Fruit fly (Drosophila melanogaster) whole organism, adult: ENCODE results near the gene CG14839.

Source experiments
- CG11617 ChIP-seq: fragments of 200-800 bp; sonication (Bioruptor generic); optimal IDR thresholded peaks from 2 replicates; lab custom pipeline; 2017; ENCODE audit warnings: mild to moderate bottlenecking, missing biosample characterization, missing genetic modification reagents, missing genetic modification characterization
- CG12768 ChIP-seq: fragments of 200-800 bp; sonication (Bioruptor generic); optimal IDR thresholded peaks from 2 replicates; lab custom pipeline; 2017; ENCODE audit warnings: missing biosample characterization, missing genetic modification characterization, mild to moderate bottlenecking, moderate library complexity, missing genetic modification reagents
- CG14711 ChIP-seq: fragments of 200-800 bp; sonication (Bioruptor generic); optimal IDR thresholded peaks from 2 replicates; lab custom pipeline; 2018; ENCODE audit warnings: missing biosample characterization, mild to moderate bottlenecking, missing genetic modification characterization, moderate library complexity
- CG1620 ChIP-seq: fragments of 200-800 bp; sonication (Bioruptor generic); optimal IDR thresholded peaks from 2 replicates; lab custom pipeline; 2016; ENCODE audit warnings: missing biosample characterization, missing genetic modification characterization
- CG33017 ChIP-seq: fragments of 200-800 bp; sonication (Bioruptor generic); optimal IDR thresholded peaks from 2 replicates; lab custom pipeline; 2018; ENCODE audit warnings: missing biosample characterization, mild to moderate bottlenecking, missing genetic modification characterization, moderate library complexity
- CG5204 ChIP-seq: fragments of 200-800 bp; sonication (Bioruptor generic); optimal IDR thresholded peaks from 2 replicates; lab custom pipeline; 2016; ENCODE audit warnings: missing biosample characterization, missing genetic modification characterization
- CG7045 ChIP-seq: fragments of 200-800 bp; sonication (Bioruptor generic); optimal IDR thresholded peaks from 2 replicates; lab custom pipeline; 2017; ENCODE audit warnings: missing biosample characterization, mild to moderate bottlenecking, missing genetic modification characterization
- CG7101 ChIP-seq: fragments of 200-800 bp; sonication (Bioruptor generic); optimal IDR thresholded peaks from 2 replicates; lab custom pipeline; 2018; ENCODE audit warnings: missing biosample characterization, mild to moderate bottlenecking, missing genetic modification characterization, moderate library complexity
- Clk ChIP-seq: fragments of 200-800 bp; sonication (Bioruptor generic); optimal IDR thresholded peaks from 2 replicates; lab custom pipeline; 2017; ENCODE audit warnings: missing biosample characterization, missing genetic modification characterization
- Crg-1 ChIP-seq: fragments of 200-800 bp; sonication (Bioruptor generic); optimal IDR thresholded peaks from 2 replicates; lab custom pipeline; 2016; ENCODE audit warnings: missing biosample characterization, missing genetic modification characterization
- Hr96 ChIP-seq: fragments of 200-800 bp; sonication (Bioruptor generic); optimal IDR thresholded peaks from 2 replicates; lab custom pipeline; 2016; ENCODE audit warnings: missing biosample characterization, missing genetic modification characterization
- Mnt ChIP-seq: fragments of 200-800 bp; sonication (Bioruptor generic); optimal IDR thresholded peaks from 2 replicates; lab custom pipeline; 2016; ENCODE audit warnings: missing biosample characterization, mild to moderate bottlenecking, missing genetic modification characterization
- bab1 ChIP-seq: fragments of 200-800 bp; sonication (Bioruptor generic); optimal IDR thresholded peaks from 3 replicates; lab custom pipeline; 2019; ENCODE audit warnings: missing biosample characterization, mild to moderate bottlenecking, missing genetic modification characterization, moderate library complexity
- cic ChIP-seq: fragments of 200-800 bp; sonication (Bioruptor generic); optimal IDR thresholded peaks from 2 replicates; lab custom pipeline; 2017; ENCODE audit warnings: missing biosample characterization, mild to moderate bottlenecking, missing genetic modification characterization, moderate library complexity
- cnc ChIP-seq, 2 experiments: fragments of >200 bp; optimal IDR thresholded peaks; 2 replicates each; lab custom pipeline; 2017
- kay ChIP-seq: fragments of 200-800 bp; sonication (Bioruptor generic); peaks from one replicate; lab custom pipeline; 2016; ENCODE audit warnings: missing biosample characterization, missing genetic modification characterization, borderline replicate concordance
- ovo ChIP-seq: fragments of 200-800 bp; sonication (Bioruptor generic); optimal IDR thresholded peaks from 2 replicates; lab custom pipeline; 2016; ENCODE audit warnings: missing biosample characterization, missing genetic modification characterization
- pad ChIP-seq: fragments of 200-800 bp; sonication (Bioruptor generic); optimal IDR thresholded peaks from 3 replicates; lab custom pipeline; 2017; ENCODE audit warnings: missing biosample characterization, missing genetic modification characterization, mild to moderate bottlenecking, moderate library complexity, missing genetic modification reagents
- tj ChIP-seq: fragments of 200-800 bp; sonication (Bioruptor generic); optimal IDR thresholded peaks from 3 replicates; lab custom pipeline; 2017; ENCODE audit warnings: missing biosample characterization, mild to moderate bottlenecking, missing genetic modification characterization, moderate library complexity
- toe ChIP-seq: fragments of 200-800 bp; sonication (Bioruptor generic); optimal IDR thresholded peaks from 2 replicates; lab custom pipeline; 2016; ENCODE audit warnings: missing biosample characterization, missing genetic modification characterization

CG14839 gene

dm6 chr3R:14262087-14262486, at the start of gene CG14839, which contains the start of gene CG14841:
Gene CG14839 (plus strand): TSS chr3R:14262387.
Gene CG14841 (minus strand): TSS chr3R:14262418.
- TF ChIP-seq Mnt = no peak
- no peak for TF ChIP-seq cnc (optimal IDR thresholded peaks at IDR 0.05; lab: Kevin White, UChicago)
- TF ChIP-seq Crg-1 (GFP tag; lab: Kevin White, UChicago) = no peak
- no peak for TF ChIP-seq CG7045 (GFP tag; lab: Kevin White, UChicago)
- no peak for TF ChIP-seq CG14711 (tag; lab: Kevin White, UChicago)
- no peak for TF ChIP-seq kay
- TF ChIP-seq CG5204 (GFP tag; lab: Kevin White, UChicago) = no peak
- no peak for TF ChIP-seq CG33017 (tag; lab: Kevin White, UChicago)
- TF ChIP-seq toe (GFP tag; lab: Kevin White, UChicago) = no peak
- TF ChIP-seq pad (GFP tag; lab: Kevin White, UChicago) = no peak
- no peak for TF ChIP-seq CG7101
- no peak for TF ChIP-seq bab1 (GFP tag; lab: Kevin White, UChicago)
- no peak for TF ChIP-seq cic
- TF ChIP-seq ovo (GFP tag; lab: Kevin White, UChicago) = no peak
- no peak for TF ChIP-seq Clk (GFP tag; lab: Kevin White, UChicago)
- no peak for TF ChIP-seq tj (GFP tag; lab: Kevin White, UChicago)
- no peak for TF ChIP-seq CG12768
- TF ChIP-seq Hr96 = no peak
- TF ChIP-seq CG11617 = no peak
- TF ChIP-seq CG1620 (GFP tag; lab: Kevin White, UChicago) = no peak

dm6 chr3R:14214776-14215175, 47.4 kb upstream of the CG14839 start, which contains the start of gene Dop1R1:
Gene Dop1R1 (minus strand): TSS chr3R:14214810.
- TF ChIP-seq CG7045 (GFP tag; lab: Kevin White, UChicago) (no peak), CG7101 (no peak), kay (no peak), bab1 (GFP tag; lab: Kevin White, UChicago) (no peak), ovo (GFP tag; lab: Kevin White, UChicago) (no peak), cic (no peak)

- TF ChIP-seq CG12768 (peak; percentile 52), CG5204 (GFP tag; lab: Kevin White, UChicago) (peak; percentile 46), Clk (GFP tag; lab: Kevin White, UChicago) (no peak), Mnt (no peak), toe (GFP tag; lab: Kevin White, UChicago) (no peak), CG14711 (tag; lab: Kevin White, UChicago) (peak; percentile 64), CG33017 (tag; lab: Kevin White, UChicago) (peak; percentile 62), pad (GFP tag; lab: Kevin White, UChicago) (peak; percentile 14), bab1 (GFP tag; lab: Kevin White, UChicago) (no peak), cic (peak; percentile 63), kay (peak; percentile 71), CG11617 (no peak), CG7101 (peak; percentile 54), tj (GFP tag; lab: Kevin White, UChicago) (peak; percentile 8), cnc (optimal IDR thresholded peaks at IDR 0.05; lab: Kevin White, UChicago) (no peak), Crg-1 (GFP tag; lab: Kevin White, UChicago) (no peak), CG7045 (GFP tag; lab: Kevin White, UChicago) (peak; percentile 44)
Observed at dm6 chr3R:14217839-14218238, 44.3 kb upstream of the CG14839 start, which contains the start of gene CG9649. Gene CG9649 (minus strand): TSS chr3R:14217882.

- no peak for TF ChIP-seq CG11617
- no peak for TF ChIP-seq CG12768
- peak; percentile 36 for TF ChIP-seq cic
- peak; percentile 2 for TF ChIP-seq Mnt
- no peak for TF ChIP-seq Hr96
- TF ChIP-seq Clk (GFP tag; lab: Kevin White, UChicago) = no peak
- no peak for TF ChIP-seq bab1 (GFP tag; lab: Kevin White, UChicago)
- TF ChIP-seq CG1620 (GFP tag; lab: Kevin White, UChicago) = no peak
- TF ChIP-seq CG7101 = no peak
- no peak for TF ChIP-seq kay
Observed at dm6 chr3R:14220105-14220504, 42.1 kb upstream of the CG14839 start, which contains the start of gene CG31326. Gene CG31326 (minus strand): TSS chr3R:14220205.

- TF ChIP-seq kay = peak; percentile 24
- no peak for TF ChIP-seq CG12768
Observed at dm6 chr3R:14221484-14221883, 40.7 kb upstream of the CG14839 start, which contains the start of gene CG33109. Gene CG33109 (minus strand): TSS chr3R:14221584.

dm6 chr3R:14224105-14224574, 38.0 kb upstream of the CG14839 start, which contains the start of gene Sp212:
Gene Sp212 (minus strand): TSS chr3R:14224155.
- no peak for TF ChIP-seq CG7101
- TF ChIP-seq CG14711 (tag; lab: Kevin White, UChicago) = peak; percentile 34
- peak; percentile 22 for TF ChIP-seq CG33017 (tag; lab: Kevin White, UChicago)

dm6 chr3R:14226662-14227061, 35.5 kb upstream of the CG14839 start, which contains the start of gene CG9631:
Gene CG9631 (minus strand): TSS chr3R:14226762.
- peak; percentile 80 for TF ChIP-seq cic
- TF ChIP-seq ovo (GFP tag; lab: Kevin White, UChicago) = no peak

- TF ChIP-seq Hr96 (no peak), CG7101 (no peak), CG11617 (no peak), pad (GFP tag; lab: Kevin White, UChicago) (no peak), kay (no peak), bab1 (GFP tag; lab: Kevin White, UChicago) (no peak), Crg-1 (GFP tag; lab: Kevin White, UChicago) (no peak), Clk (GFP tag; lab: Kevin White, UChicago) (no peak), cnc (optimal IDR thresholded peaks at IDR 0.05; lab: Kevin White, UChicago) (no peak), CG14711 (tag; lab: Kevin White, UChicago) (no peak), ovo (GFP tag; lab: Kevin White, UChicago) (no peak), tj (GFP tag; lab: Kevin White, UChicago) (no peak), cic (no peak), Mnt (no peak), CG7045 (GFP tag; lab: Kevin White, UChicago) (no peak), CG12768 (no peak), CG33017 (tag; lab: Kevin White, UChicago) (no peak), CG5204 (GFP tag; lab: Kevin White, UChicago) (no peak), CG1620 (GFP tag; lab: Kevin White, UChicago) (no peak)
Observed at dm6 chr3R:14229045-14229444, 33.1 kb upstream of the CG14839 start, which contains the start of gene CG9624. Gene CG9624 (minus strand): TSS chr3R:14229145.
